Fruit fly (Drosophila melanogaster) whole organism, pupa: ENCODE results near the gene CG31820.

ENCODE experiments used
- CG4496 ChIP-seq: fragments of 200-800 bp; sonication (Bioruptor generic); IDR thresholded peaks from 3 replicates; pipeline ENCODE4 v1.3.6; 2022; ENCODE audit warnings: missing biosample characterization, missing genetic modification characterization
- CG9948 ChIP-seq: fragments of 200-800 bp; sonication (Bioruptor generic); optimal IDR thresholded peaks from 2 replicates; lab custom pipeline; 2018; ENCODE audit warnings: missing biosample characterization, mild to moderate bottlenecking, missing genetic modification characterization, moderate library complexity
- D1 ChIP-seq: fragments of 200-800 bp; sonication (Bioruptor generic); optimal IDR thresholded peaks from 2 replicates; lab custom pipeline; 2018; ENCODE audit warnings: missing biosample characterization, mild to moderate bottlenecking, missing genetic modification characterization, moderate library complexity

dm6 chr2L:15957558-15957957, 48.5 kb downstream of the CG31820 start, which contains the start of gene CG18063:
- TF ChIP-seq CG4496 (GFP tag; lab: Robert Waterston, UW): no peak
- TF ChIP-seq D1 (tag; lab: Kevin White, UChicago): no peak
- TF ChIP-seq CG9948 (tag; lab: Kevin White, UChicago): no peak
